Fruit fly (Drosophila melanogaster): ENCODE measurements around the gene CG12065.

Gene CG12065

DNA sequence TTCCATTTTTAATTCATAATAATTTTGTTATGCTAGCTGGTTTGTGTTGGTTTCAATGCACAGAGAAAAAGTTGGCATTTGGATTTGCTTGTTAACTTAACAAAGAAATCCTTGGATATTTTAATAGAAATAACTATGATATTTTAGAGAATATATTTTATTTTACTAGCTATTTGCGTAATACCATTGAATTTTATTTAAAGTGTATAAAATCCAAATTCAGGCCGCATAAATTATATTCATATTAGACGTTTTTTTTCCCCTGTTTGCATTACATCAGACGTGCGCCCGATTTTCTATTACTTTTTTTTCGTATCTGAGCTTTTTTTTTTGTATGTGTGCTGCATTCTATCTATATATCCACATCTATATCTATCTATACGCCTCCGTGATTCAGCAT lies 39.4 kb upstream of the CG12065 start (continued):
- no peak for TF ChIP-seq slp2 (GFP tag; optimal IDR thresholded peaks at IDR 0.05)
- TF ChIP-seq CG3995 (GFP tag; optimal IDR thresholded peaks at IDR 0.05) = no peak
- no peak for TF ChIP-seq Nf-YC (tag; optimal IDR thresholded peaks at IDR 0.05)
- no peak for TF ChIP-seq Opbp (GFP tag; IDR thresholded peaks at IDR 0.05; ENCODE audit: partially characterized antibody)
- no peak for TF ChIP-seq Chrac-16 (GFP tag; optimal IDR thresholded peaks at IDR 0.05)
- TF ChIP-seq HmgZ (tag; optimal IDR thresholded peaks at IDR 0.05) = no peak
- no peak for TF ChIP-seq Jarid2 (GFP tag; optimal IDR thresholded peaks at IDR 0.05)
- no peak for TF ChIP-seq Taf1 (GFP tag; IDR thresholded peaks at IDR 0.05)
- TF ChIP-seq klu (GFP tag; IDR thresholded peaks at IDR 0.05) = no peak
- TF ChIP-seq CG15601 (tag; optimal IDR thresholded peaks at IDR 0.05) = no peak
- TF ChIP-seq Aef1 (GFP tag; IDR thresholded peaks at IDR 0.05) = no peak
- no peak for TF ChIP-seq CG4730 (GFP tag; IDR thresholded peaks at IDR 0.05)
- no peak for TF ChIP-seq Ravus (GFP tag; IDR thresholded peaks at IDR 0.05)
- TF ChIP-seq fd102C (GFP tag; optimal IDR thresholded peaks at IDR 0.05) = no peak
- TF ChIP-seq Xrp1 (GFP tag; IDR thresholded peaks at IDR 0.05) = peak; percentile 32; the same call in 1 of the 2 replicates
- TF ChIP-seq amos (GFP tag; IDR thresholded peaks at IDR 0.05; ENCODE audit: partially characterized antibody) = no peak
- no peak for TF ChIP-seq CG7556 (GFP tag; optimal IDR thresholded peaks at IDR 0.05)
- no peak for TF ChIP-seq en (GFP tag; optimal IDR thresholded peaks at IDR 0.05)
- no peak for TF ChIP-seq Dek (tag; optimal IDR thresholded peaks at IDR 0.05)
- TF ChIP-seq sc (optimal IDR thresholded peaks at IDR 0.05) = no peak
- no peak for TF ChIP-seq sc (GFP tag; optimal IDR thresholded peaks at IDR 0.05)
- TF ChIP-seq tll (GFP tag; optimal IDR thresholded peaks at IDR 0.05) = no peak
- TF ChIP-seq gcm (GFP tag; optimal IDR thresholded peaks at IDR 0.05) = no peak
- no peak for TF ChIP-seq bbx (GFP tag; IDR thresholded peaks at IDR 0.05; ENCODE audit: partially characterized antibody)
- TF ChIP-seq CG3065 (GFP tag; optimal IDR thresholded peaks at IDR 0.05) = no peak
- no peak for TF ChIP-seq usp (GFP tag; optimal IDR thresholded peaks at IDR 0.05)
- no peak for TF ChIP-seq esg (GFP tag; conservative IDR thresholded peaks at IDR 0.05)
- no peak for TF ChIP-seq HLHmδ (GFP tag; optimal IDR thresholded peaks at IDR 0.05)
- no peak for TF ChIP-seq Awh (GFP tag; IDR thresholded peaks at IDR 0.05)
- peak; percentile 64 for TF ChIP-seq gem (tag; optimal IDR thresholded peaks at IDR 0.05)
- TF ChIP-seq bsh (GFP tag; optimal IDR thresholded peaks at IDR 0.05) = peak in 1 of 2 experiments; percentile 30
- TF ChIP-seq wor (GFP tag; IDR thresholded peaks at IDR 0.05) = peak; percentile 32; the same call in 1 of the 2 replicates
- no peak for TF ChIP-seq Antp (GFP tag; optimal IDR thresholded peaks at IDR 0.05)
- no peak for TF ChIP-seq CG18619 (GFP tag; optimal IDR thresholded peaks at IDR 0.05)
- no peak for TF ChIP-seq Mes4 (GFP tag; optimal IDR thresholded peaks at IDR 0.05)
- no peak for TF ChIP-seq dimm (GFP tag; IDR thresholded peaks at IDR 0.05)
- TF ChIP-seq CG32772 (GFP tag; IDR thresholded peaks at IDR 0.05) = 0 out of 2 replicates have a peak, but pooled peaks have one; percentile 20
- TF ChIP-seq fd3F (GFP tag; optimal IDR thresholded peaks at IDR 0.05) = no peak
- no peak for TF ChIP-seq trem (tag; optimal IDR thresholded peaks at IDR 0.05)
- TF ChIP-seq fd64A (GFP tag; optimal IDR thresholded peaks at IDR 0.05) = no peak
- no peak for TF ChIP-seq CG11696 (GFP tag; IDR thresholded peaks at IDR 0.05)
- no peak for TF ChIP-seq CG15011 (GFP tag; optimal IDR thresholded peaks at IDR 0.05)
- TF ChIP-seq CG43689 (GFP tag; IDR thresholded peaks at IDR 0.05) = no peak
- no peak for TF ChIP-seq bab2 (GFP tag; optimal IDR thresholded peaks at IDR 0.05)
- no peak for TF ChIP-seq jing (GFP tag; optimal IDR thresholded peaks at IDR 0.05)
- TF ChIP-seq ash1 (GFP tag; optimal IDR thresholded peaks at IDR 0.05) = no peak
- no peak for TF ChIP-seq h (optimal IDR thresholded peaks at IDR 0.05)
- no peak for TF ChIP-seq Scr (GFP tag; IDR thresholded peaks at IDR 0.05; ENCODE audit: partially characterized antibody)
- TF ChIP-seq Hr78 (GFP tag; optimal IDR thresholded peaks at IDR 0.05) = no peak
- TF ChIP-seq Fer2 (tag; optimal IDR thresholded peaks at IDR 0.05) = no peak
- no peak for TF ChIP-seq cwo (GFP tag; optimal IDR thresholded peaks at IDR 0.05)
- TF ChIP-seq Gsc (GFP tag; IDR thresholded peaks at IDR 0.05) = no peak

All from whole organism, embryonic.